Worm (Caenorhabditis elegans) whole organism, L1 larva: ENCODE measurements around the gene srx-48.

Experiments used
- ceh-90 ChIP-seq: sonication (generic microtip); optimal IDR thresholded peaks from 2 replicates; lab custom pipeline; 2016; ENCODE audit warnings: missing genetic modification characterization, missing compliant biosample characterization
- nhr-28 ChIP-seq: fragments of 150-350 bp; optimal IDR thresholded peaks from 2 replicates; lab custom pipeline; 2014; ENCODE audit warnings: missing biosample characterization, missing genetic modification characterization
- pqm-1 ChIP-seq: sonication (generic microtip); optimal IDR thresholded peaks from 3 replicates; lab custom pipeline; 2017; ENCODE audit warnings: missing biosample characterization, missing genetic modification characterization
- snpc-4 ChIP-seq: fragments of 150-350 bp; optimal IDR thresholded peaks from 2 replicates; lab custom pipeline; 2014; ENCODE audit warnings: missing biosample characterization, missing genetic modification characterization
- unc-62 ChIP-seq: fragments of 150-350 bp; optimal IDR thresholded peaks from 2 replicates; lab custom pipeline; 2014; ENCODE audit warnings: missing biosample characterization, missing genetic modification reagents, missing genetic modification characterization

DNA sequence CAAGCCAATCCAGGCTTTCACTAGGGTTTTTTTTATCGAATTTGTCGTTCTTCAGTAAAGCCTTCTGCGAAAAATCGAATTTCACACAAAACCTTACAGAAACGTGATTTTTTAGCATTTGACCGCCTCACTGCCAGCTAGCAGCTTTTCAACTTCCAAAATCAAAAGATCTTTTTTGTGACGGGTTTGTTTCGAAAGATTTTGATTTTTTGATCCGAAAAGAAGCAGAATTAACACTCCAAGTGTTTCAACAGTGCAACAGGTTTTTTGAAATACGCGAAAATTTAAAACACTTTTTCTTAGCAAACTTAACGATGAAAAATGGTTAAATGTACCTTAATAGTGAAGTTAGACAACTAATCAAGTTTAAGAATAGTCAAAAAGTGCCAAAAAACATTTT lies 37.9 kb upstream of the srx-48 start, which contains the start of gene clec-229:
- TF ChIP-seq unc-62 (GFP tag; lab: Kevin White, UChicago), result no peak
- no peak for TF ChIP-seq snpc-4 (tag; lab: Kevin White, UChicago)
- TF ChIP-seq ceh-90 (tag; lab: Kevin White, UChicago), result no peak
- TF ChIP-seq nhr-28 (tag; lab: Kevin White, UChicago), result no peak
- TF ChIP-seq pqm-1 (tag; lab: Kevin White, UChicago), result no peak
